Worm (Caenorhabditis elegans) whole organism, L1 larva: Measurements from ENCODE around the gene tin-10.

ENCODE experiments used
- ama-1 ChIP-seq: fragments of 150-350 bp; optimal IDR thresholded peaks from 2 replicates; lab custom pipeline; 2014
- efl-1 ChIP-seq, 4 experiments: fragments of 150-350 bp; optimal IDR thresholded peaks in 3 of 4; peaks in 1 of 4; 1 replicate in 1 of 4; 2 replicates in 3 of 4; lab custom pipeline; 2014; ENCODE audit warnings: missing biosample characterization in 2 of 4, missing genetic modification characterization in 2 of 4, missing genetic modification reagents in 2 of 4
- fkh-10 ChIP-seq: sonication (generic microtip); optimal IDR thresholded peaks from 2 replicates; lab custom pipeline; 2017; ENCODE audit warnings: missing biosample characterization, missing genetic modification reagents, missing genetic modification characterization
- hpl-2 ChIP-seq: fragments of 150-350 bp; optimal IDR thresholded peaks from 2 replicates; lab custom pipeline; 2014; ENCODE audit warnings: missing biosample characterization, missing genetic modification reagents, missing genetic modification characterization
- lin-13 ChIP-seq: fragments of 150-350 bp; optimal IDR thresholded peaks from 2 replicates; lab custom pipeline; 2014; ENCODE audit warnings: missing biosample characterization, missing genetic modification reagents, missing genetic modification characterization
- nhr-85 ChIP-seq: sonication (generic microtip); peaks from one replicate; lab custom pipeline; 2016; ENCODE audit warnings: missing genetic modification characterization, inconsistent platforms, missing compliant biosample characterization
- pqm-1 ChIP-seq: sonication (generic microtip); optimal IDR thresholded peaks from 3 replicates; lab custom pipeline; 2017; ENCODE audit warnings: missing biosample characterization, missing genetic modification characterization
- skn-1 ChIP-seq: fragments of 150-350 bp; optimal IDR thresholded peaks from 2 replicates; lab custom pipeline; 2014; ENCODE audit warnings: missing biosample characterization, missing genetic modification characterization
- unc-62 ChIP-seq: fragments of 150-350 bp; optimal IDR thresholded peaks from 2 replicates; lab custom pipeline; 2014; ENCODE audit warnings: missing biosample characterization, missing genetic modification reagents, missing genetic modification characterization

DNA sequence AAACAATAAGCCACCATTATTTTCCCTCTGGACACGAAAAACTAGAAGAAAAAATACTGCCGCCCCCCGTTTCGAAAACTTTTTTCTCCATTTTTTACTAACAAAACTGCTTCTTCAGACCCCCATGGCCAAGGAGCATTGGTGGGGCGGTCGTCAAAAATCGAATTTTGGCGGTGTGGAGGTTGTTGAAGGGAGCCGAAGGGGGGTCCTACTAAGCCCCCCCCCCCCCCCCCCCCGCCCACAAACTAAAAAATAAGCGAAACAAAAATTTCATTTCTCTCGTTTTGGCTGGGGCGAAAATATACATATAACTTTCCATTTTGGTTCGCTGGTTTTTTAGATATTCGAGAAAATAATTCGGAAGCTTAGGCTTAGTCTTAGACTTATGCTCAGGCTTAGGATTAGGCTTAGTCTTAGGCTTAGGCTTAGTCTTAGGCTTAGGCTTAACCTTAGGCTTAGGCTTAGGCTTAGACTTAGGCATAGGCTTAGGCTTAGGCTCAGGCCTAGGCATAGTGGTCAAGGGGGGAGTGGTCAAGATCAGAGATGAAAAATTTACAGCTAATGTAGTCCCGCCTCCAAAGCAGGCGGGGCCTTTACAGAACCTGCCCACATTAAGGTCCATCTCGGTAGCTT is 27.9 kb downstream of the tin-10 start:
- TF ChIP-seq fkh-10 (GFP tag; lab: Kevin White, UChicago), result no peak
- TF ChIP-seq nhr-85 (tag; lab: Kevin White, UChicago), result no peak
- no peak for TF ChIP-seq skn-1 (tag; lab: Kevin White, UChicago)
- TF ChIP-seq unc-62 (GFP tag; lab: Kevin White, UChicago), result no peak
- no peak for TF ChIP-seq efl-1 (optimal IDR thresholded peaks at IDR 0.05; lab: Kevin White, UChicago)
- TF ChIP-seq efl-1 (GFP tag; optimal IDR thresholded peaks at IDR 0.05 in 1 of 2; lab: Kevin White, UChicago), result no peak
- no peak for TF ChIP-seq pqm-1 (tag; lab: Kevin White, UChicago)
- no peak for TF ChIP-seq lin-13
- no peak for TF ChIP-seq ama-1
- no peak for TF ChIP-seq hpl-2 (GFP tag; lab: Kevin White, UChicago)
